Worm (Caenorhabditis elegans) whole organism, L4 larva: Measurements from ENCODE around the gene W06G6.11.

Source experiments
- D1046.2 ChIP-seq: fragments of 200-800 bp; sonication (Bioruptor generic); IDR thresholded peaks from 2 replicates; pipeline ENCODE4 v1.3.6; 2022; ENCODE audit warnings: missing genetic modification characterization, missing compliant biosample characterization
- F44E2.7 ChIP-seq: fragments of 200-800 bp; sonication (Bioruptor generic); IDR thresholded peaks from 2 replicates; pipeline ENCODE4 v2.1.2; 2022; ENCODE audit warnings: missing genetic modification characterization, missing compliant biosample characterization
- R02D3.7 ChIP-seq: fragments of 150-350 bp; sonication (generic microtip); optimal IDR thresholded peaks from 3 replicates; lab custom pipeline; 2014; ENCODE audit warnings: missing biosample characterization, missing genetic modification characterization
- T20F7.1 ChIP-seq: fragments of 200-800 bp; sonication (Bioruptor generic); optimal IDR thresholded peaks from 2 replicates; lab custom pipeline; 2018; ENCODE audit warnings: mild to moderate bottlenecking, missing genetic modification characterization, missing compliant biosample characterization
- T26A8.4 ChIP-seq: fragments of 200-800 bp; sonication (Bioruptor generic); IDR thresholded peaks from 2 replicates; pipeline ENCODE4 v1.3.6; 2022; ENCODE audit warnings: missing genetic modification characterization, missing compliant biosample characterization
- Y105C5A.15 ChIP-seq: fragments of 200-800 bp; sonication (Bioruptor generic); IDR thresholded peaks from 2 replicates; pipeline ENCODE4 v1.3.6; 2022; ENCODE audit warnings: missing genetic modification characterization, missing compliant biosample characterization
- Y48G9A.11 ChIP-seq: fragments of 200-800 bp; sonication (Bioruptor generic); IDR thresholded peaks from 2 replicates; pipeline ENCODE4 v1.3.6; 2022; ENCODE audit warnings: missing genetic modification reagents, missing genetic modification characterization, missing compliant biosample characterization
- ZK337.2 ChIP-seq: fragments of 200-800 bp; sonication (Bioruptor generic); IDR thresholded peaks from 2 replicates; pipeline ENCODE4 v1.3.6; 2022; ENCODE audit warnings: missing genetic modification reagents, missing genetic modification characterization, missing compliant biosample characterization
- ama-1 ChIP-seq: fragments of 150-350 bp; optimal IDR thresholded peaks from 2 replicates; lab custom pipeline; 2014; ENCODE audit warnings: inconsistent platforms, mixed read lengths
- arid-1 ChIP-seq: fragments of 200-800 bp; sonication (Bioruptor generic); conservative IDR thresholded peaks from 2 replicates; pipeline ENCODE4 v1.3.6; 2022; ENCODE audit warnings: missing genetic modification reagents, missing genetic modification characterization, missing compliant biosample characterization
- ceh-62 ChIP-seq: sonication (generic microtip); optimal IDR thresholded peaks from 2 replicates; lab custom pipeline; 2017; ENCODE audit warnings: missing biosample characterization, missing genetic modification characterization
- ctbp-1 ChIP-seq: fragments of 200-800 bp; sonication (Bioruptor generic); IDR thresholded peaks from 2 replicates; pipeline ENCODE4 v1.3.6; 2022; ENCODE audit warnings: missing genetic modification reagents, missing genetic modification characterization, missing compliant biosample characterization
- daf-12 ChIP-seq: fragments of 150-350 bp; optimal IDR thresholded peaks from 2 replicates; lab custom pipeline; 2014; ENCODE audit warnings: missing biosample characterization, missing genetic modification reagents, missing genetic modification characterization
- daf-16 ChIP-seq, 3 experiments: sonication (generic microtip); optimal IDR thresholded peaks; 2 replicates each; lab custom pipeline; 2016 to 2017; ENCODE audit warnings: missing genetic modification characterization in 3 of 3, missing genetic modification reagents in 3 of 3, mild to moderate bottlenecking in 2 of 3, missing compliant biosample characterization in 2 of 3, missing biosample characterization in 1 of 3, moderate library complexity in 1 of 3
- daf-19 ChIP-seq: fragments of 200-800 bp; sonication (Bioruptor generic); conservative IDR thresholded peaks from 2 replicates; pipeline ENCODE4 v1.3.6; 2022; ENCODE audit warnings: missing genetic modification characterization, missing compliant biosample characterization
- daf-8 ChIP-seq: fragments of 200-800 bp; sonication (Bioruptor generic); IDR thresholded peaks from 2 replicates; pipeline ENCODE4 v1.3.6; 2022; ENCODE audit warnings: missing genetic modification characterization, missing compliant biosample characterization
- dmd-6 ChIP-seq: fragments of 200-800 bp; sonication (Bioruptor generic); IDR thresholded peaks from 2 replicates; pipeline ENCODE4 v1.3.6; 2022; ENCODE audit warnings: missing genetic modification reagents, missing genetic modification characterization, missing compliant biosample characterization
- dpl-1 ChIP-seq: fragments of 150-350 bp; optimal IDR thresholded peaks from 2 replicates; lab custom pipeline; 2014; ENCODE audit warnings: missing biosample characterization, missing genetic modification reagents, missing genetic modification characterization
- duxl-1 ChIP-seq: sonication (generic microtip); optimal IDR thresholded peaks from 2 replicates; lab custom pipeline; 2016; ENCODE audit warnings: mild to moderate bottlenecking, missing genetic modification characterization, moderate library complexity, missing compliant biosample characterization; ENCODE audit not compliant: poor library complexity
- egl-27 ChIP-seq: sonication (generic microtip); optimal IDR thresholded peaks from 3 replicates; lab custom pipeline; 2017; ENCODE audit warnings: missing biosample characterization, missing genetic modification reagents, missing genetic modification characterization
- gei-8 ChIP-seq: fragments of 200-800 bp; sonication (Bioruptor generic); optimal IDR thresholded peaks from 2 replicates; lab custom pipeline; 2018; ENCODE audit warnings: mild to moderate bottlenecking, missing genetic modification characterization, missing compliant biosample characterization
- hlh-30 ChIP-seq: sonication (generic microtip); optimal IDR thresholded peaks from 2 replicates; lab custom pipeline; 2017; ENCODE audit warnings: antibody characterized with exemption, mild to moderate bottlenecking, missing genetic modification characterization, missing compliant biosample characterization; ENCODE audit not compliant: insufficient read depth
- jun-1 ChIP-seq: fragments of 150-350 bp; optimal IDR thresholded peaks from 2 replicates; lab custom pipeline; 2014; ENCODE audit warnings: missing biosample characterization, missing genetic modification reagents, missing genetic modification characterization
- lim-7 ChIP-seq: fragments of 200-800 bp; sonication (Bioruptor generic); IDR thresholded peaks from 2 replicates; pipeline ENCODE4 v1.3.6; 2022; ENCODE audit warnings: missing genetic modification characterization, missing compliant biosample characterization
- lin-13 ChIP-seq: fragments of 150-350 bp; optimal IDR thresholded peaks from 2 replicates; lab custom pipeline; 2014; ENCODE audit warnings: missing biosample characterization, missing genetic modification reagents, missing genetic modification characterization
- lin-15B ChIP-seq: fragments of 150-350 bp; sonication (generic microtip); optimal IDR thresholded peaks from 3 replicates; lab custom pipeline; 2014; ENCODE audit warnings: missing biosample characterization, missing genetic modification characterization
- lir-3 ChIP-seq: sonication (generic microtip); optimal IDR thresholded peaks from 2 replicates; lab custom pipeline; 2016; ENCODE audit warnings: mild to moderate bottlenecking, missing genetic modification characterization, missing compliant biosample characterization
- madf-9 ChIP-seq: fragments of 200-800 bp; sonication (Bioruptor generic); conservative IDR thresholded peaks from 2 replicates; pipeline ENCODE4 v1.3.6; 2022; ENCODE audit warnings: missing genetic modification reagents, missing genetic modification characterization, missing compliant biosample characterization
- mdt-29 ChIP-seq: fragments of 200-800 bp; sonication (Bioruptor generic); IDR thresholded peaks from 2 replicates; pipeline ENCODE4 v1.3.6; 2022; ENCODE audit warnings: missing genetic modification reagents, missing genetic modification characterization, missing compliant biosample characterization
- mes-2 ChIP-seq: sonication (generic microtip); optimal IDR thresholded peaks from 2 replicates; lab custom pipeline; 2016; ENCODE audit warnings: missing genotype, mild to moderate bottlenecking, missing genetic modification characterization, missing compliant biosample characterization; ENCODE audit not compliant: poor library complexity, severe bottlenecking
- mxl-2 ChIP-seq: fragments of 200-800 bp; sonication (Bioruptor generic); conservative IDR thresholded peaks from 2 replicates; pipeline ENCODE4 v1.3.6; 2022; ENCODE audit warnings: missing genetic modification reagents, missing genetic modification characterization, missing compliant biosample characterization
- nhr-10 ChIP-seq: fragments of 150-350 bp; optimal IDR thresholded peaks from 2 replicates; lab custom pipeline; 2014; ENCODE audit warnings: missing biosample characterization, missing genetic modification characterization
- nhr-11 ChIP-seq: fragments of 150-350 bp; optimal IDR thresholded peaks from 2 replicates; lab custom pipeline; 2014; ENCODE audit warnings: missing biosample characterization, missing genetic modification characterization
- nhr-111 ChIP-seq: fragments of 200-800 bp; sonication (Bioruptor generic); optimal IDR thresholded peaks from 2 replicates; lab custom pipeline; 2018; ENCODE audit warnings: mild to moderate bottlenecking, missing genetic modification characterization, missing compliant biosample characterization
- nhr-237 ChIP-seq: sonication (generic microtip); optimal IDR thresholded peaks from 2 replicates; lab custom pipeline; 2017; ENCODE audit warnings: missing biosample characterization, missing genetic modification characterization
- nhr-41 ChIP-seq: fragments of 200-800 bp; sonication (Bioruptor generic); IDR thresholded peaks from 2 replicates; pipeline ENCODE4 v1.3.6; 2022; ENCODE audit warnings: missing genetic modification reagents, missing genetic modification characterization, missing compliant biosample characterization
- nhr-48 ChIP-seq: sonication (generic microtip); optimal IDR thresholded peaks from 2 replicates; lab custom pipeline; 2016; ENCODE audit warnings: mild to moderate bottlenecking, missing genetic modification characterization, missing compliant biosample characterization
- nhr-76 ChIP-seq: fragments of 150-350 bp; optimal IDR thresholded peaks from 2 replicates; lab custom pipeline; 2014; ENCODE audit warnings: missing biosample characterization, missing genetic modification characterization
- nhr-77 ChIP-seq: fragments of 150-350 bp; optimal IDR thresholded peaks from 2 replicates; lab custom pipeline; 2014; ENCODE audit warnings: missing biosample characterization, missing genetic modification characterization
- php-3 ChIP-seq: fragments of 200-800 bp; sonication (Bioruptor generic); IDR thresholded peaks from 2 replicates; pipeline ENCODE4 v1.3.6; 2022; ENCODE audit warnings: missing genetic modification reagents, missing genetic modification characterization, missing compliant biosample characterization
- pqm-1 ChIP-seq: sonication (generic microtip); optimal IDR thresholded peaks from 2 replicates; lab custom pipeline; 2017; ENCODE audit warnings: missing biosample characterization, missing genetic modification characterization
- rbr-2 ChIP-seq: sonication (generic microtip); optimal IDR thresholded peaks from 2 replicates; lab custom pipeline; 2016; ENCODE audit warnings: missing genotype, missing genetic modification characterization, missing compliant biosample characterization
- saeg-2 ChIP-seq: fragments of 200-800 bp; sonication (Bioruptor generic); IDR thresholded peaks from 2 replicates; pipeline ENCODE4 v1.3.6; 2022; ENCODE audit warnings: missing genetic modification reagents, missing genetic modification characterization, missing compliant biosample characterization
- skn-1 ChIP-seq: fragments of 150-350 bp; optimal IDR thresholded peaks from 2 replicates; lab custom pipeline; 2014; ENCODE audit warnings: missing biosample characterization, missing genetic modification characterization
- snpc-1.2 ChIP-seq: fragments of 200-800 bp; sonication (Bioruptor generic); IDR thresholded peaks from 2 replicates; pipeline ENCODE4 v1.3.6; 2022; ENCODE audit warnings: missing genetic modification reagents, missing genetic modification characterization, missing compliant biosample characterization
- spr-1 ChIP-seq: sonication (generic microtip); optimal IDR thresholded peaks from 2 replicates; lab custom pipeline; 2016; ENCODE audit warnings: mild to moderate bottlenecking, missing genetic modification characterization, missing compliant biosample characterization
- spr-3 ChIP-seq: fragments of 200-800 bp; sonication (Bioruptor generic); optimal IDR thresholded peaks from 2 replicates; lab custom pipeline; 2018; ENCODE audit warnings: mild to moderate bottlenecking, missing genetic modification characterization, missing compliant biosample characterization
- zfp-2 ChIP-seq: sonication (generic microtip); optimal IDR thresholded peaks from 2 replicates; lab custom pipeline; 2016; ENCODE audit warnings: mild to moderate bottlenecking, missing genetic modification characterization, missing compliant biosample characterization
- zfp-3 ChIP-seq: fragments of 200-800 bp; sonication (Bioruptor generic); conservative IDR thresholded peaks from 2 replicates; pipeline ENCODE4 v1.3.6; 2022; ENCODE audit warnings: missing genetic modification reagents, missing genetic modification characterization, missing compliant biosample characterization
- zip-11 ChIP-seq: fragments of 200-800 bp; sonication (Bioruptor generic); IDR thresholded peaks from 2 replicates; pipeline ENCODE4 v1.3.6; 2022; ENCODE audit warnings: missing genetic modification characterization, missing compliant biosample characterization

W06G6.11 gene

ce11 chrV:16643558-16643957, 5.5 kb downstream of the W06G6.11 start, which contains the start of gene srw-77:
TSS of gene srw-77 (minus strand) at chrV:16643658.
- TF ChIP-seq zfp-2 (tag; lab: Kevin White, UChicago), result no peak
- no peak for TF ChIP-seq ctbp-1
- TF ChIP-seq Y105C5A.15 (GFP tag; lab: Robert Waterston, UW), result no peak
- no peak for TF ChIP-seq nhr-11 (tag; lab: Kevin White, UChicago)
- TF ChIP-seq nhr-111 (GFP tag; lab: Kevin White, UChicago), result no peak
- no peak for TF ChIP-seq ceh-62 (tag; lab: Kevin White, UChicago)
- TF ChIP-seq jun-1 (tag; lab: Kevin White, UChicago), result no peak
- no peak for TF ChIP-seq rbr-2 (tag; lab: Kevin White, UChicago)
- TF ChIP-seq snpc-1.2 (GFP tag; lab: Robert Waterston, UW), result no peak
- TF ChIP-seq hlh-30 (tag; lab: Kevin White, UChicago), result no peak
- TF ChIP-seq mes-2 (tag; lab: Kevin White, UChicago), result no peak
- no peak for TF ChIP-seq mdt-29 (GFP tag; lab: Robert Waterston, UW)
- no peak for TF ChIP-seq ama-1 (lab: Kevin White, UChicago)
- no peak for TF ChIP-seq saeg-2 (GFP tag; lab: Robert Waterston, UW)
- no peak for TF ChIP-seq spr-1 (tag; lab: Kevin White, UChicago)
- no peak for TF ChIP-seq php-3 (GFP tag; lab: Robert Waterston, UW)
- no peak for TF ChIP-seq zfp-3
- no peak for TF ChIP-seq skn-1 (tag; lab: Kevin White, UChicago)
- no peak for TF ChIP-seq nhr-10

- TF ChIP-seq daf-16 (GFP tag; optimal IDR thresholded peaks at IDR 0.05; lab: Kevin White, UChicago) (no peak), daf-16 (tag; optimal IDR thresholded peaks at IDR 0.05; lab: Kevin White, UChicago) (peak; percentile 42), egl-27 (tag; lab: Kevin White, UChicago) (no peak), pqm-1 (tag; lab: Kevin White, UChicago) (no peak), duxl-1 (tag; lab: Kevin White, UChicago) (peak; percentile 74), madf-9 (GFP tag; lab: Robert Waterston, UW) (no peak), gei-8 (no peak), snpc-1.2 (GFP tag; lab: Robert Waterston, UW) (no peak), dmd-6 (peak; percentile 43; the same call in 1 of the 2 replicates), arid-1 (GFP tag; lab: Robert Waterston, UW) (0 out of 2 replicates have a peak, but pooled peaks have one; percentile 21), dpl-1 (GFP tag; lab: Kevin White, UChicago) (no peak), daf-12 (tag; lab: Kevin White, UChicago) (no peak), ZK337.2 (no peak), T26A8.4 (GFP tag; lab: Robert Waterston, UW) (no peak), nhr-237 (no peak), F44E2.7 (GFP tag; lab: Robert Waterston, UW) (0 out of 2 replicates have a peak, but pooled peaks have one; percentile 48), nhr-111 (GFP tag; lab: Kevin White, UChicago) (no peak), nhr-77 (tag; lab: Kevin White, UChicago) (no peak), zip-11 (GFP tag; lab: Robert Waterston, UW) (no peak), daf-8 (no peak), R02D3.7 (tag; lab: Kevin White, UChicago) (no peak), Y48G9A.11 (GFP tag; lab: Robert Waterston, UW) (no peak; the same call in 1 of the 2 replicates), rbr-2 (tag; lab: Kevin White, UChicago) (no peak), daf-19 (GFP tag; lab: Robert Waterston, UW) (peak; percentile 69), T20F7.1 (GFP tag; lab: Kevin White, UChicago) (no peak), spr-3 (no peak), nhr-76 (tag; lab: Kevin White, UChicago) (no peak), nhr-48 (tag; lab: Kevin White, UChicago) (no peak), lir-3 (tag; lab: Kevin White, UChicago) (no peak), mxl-2 (GFP tag; lab: Robert Waterston, UW) (no peak), D1046.2 (GFP tag; lab: Robert Waterston, UW) (no peak), saeg-2 (GFP tag; lab: Robert Waterston, UW) (no peak), hlh-30 (tag; lab: Kevin White, UChicago) (no peak), lim-7 (GFP tag; lab: Robert Waterston, UW) (peak; percentile 74), lin-15B (tag; lab: Kevin White, UChicago) (no peak), lin-13 (GFP tag; lab: Kevin White, UChicago) (no peak), nhr-41 (GFP tag; lab: Robert Waterston, UW) (0 out of 2 replicates have a peak, but pooled peaks have one; percentile 10)
These were observed 8.7 kb downstream of the W06G6.11 start for ce11 chrV:16640366-16640765.
